Worm (Caenorhabditis elegans): ENCODE results near the gene gst-12.

DNA sequence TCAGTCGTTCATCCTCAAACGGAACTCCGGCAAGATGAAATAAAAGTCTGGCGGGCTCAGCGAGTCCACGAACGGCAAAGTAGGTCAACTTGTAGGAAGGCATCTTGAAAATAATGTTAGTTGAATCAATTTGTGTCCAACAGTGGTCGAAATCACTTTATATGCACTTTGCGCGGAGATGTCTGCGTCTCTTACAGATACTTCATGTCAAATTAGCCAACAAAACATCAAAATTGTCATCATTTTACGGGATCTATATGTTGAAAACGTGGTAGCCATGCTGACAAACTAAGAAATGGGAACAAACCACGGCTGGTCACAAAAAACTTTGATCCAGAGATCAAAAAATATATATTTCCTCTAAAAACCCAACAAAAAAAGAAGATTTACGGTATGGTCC is at the start of gene gst-12:
- TF ChIP-seq sea-1 (GFP tag; conservative IDR thresholded peaks at IDR 0.05): no peak
- no peak for TF ChIP-seq ama-1 (optimal IDR thresholded peaks at IDR 0.05)
- no peak for TF ChIP-seq scrt-1 (GFP tag; IDR thresholded peaks at IDR 0.05)
- TF ChIP-seq ceh-36 (tag; optimal IDR thresholded peaks at IDR 0.05): no peak
- TF ChIP-seq tbx-11 (GFP tag; IDR thresholded peaks at IDR 0.05): no peak
- TF ChIP-seq hmbx-1 (tag; optimal IDR thresholded peaks at IDR 0.05): no peak
- no peak for TF ChIP-seq aly-1 (tag; optimal IDR thresholded peaks at IDR 0.05)

Measured in whole organism, early embryonic.